3 fruit fly cellular contexts compared by ENCODE assay signal in the genomic region with DNA sequence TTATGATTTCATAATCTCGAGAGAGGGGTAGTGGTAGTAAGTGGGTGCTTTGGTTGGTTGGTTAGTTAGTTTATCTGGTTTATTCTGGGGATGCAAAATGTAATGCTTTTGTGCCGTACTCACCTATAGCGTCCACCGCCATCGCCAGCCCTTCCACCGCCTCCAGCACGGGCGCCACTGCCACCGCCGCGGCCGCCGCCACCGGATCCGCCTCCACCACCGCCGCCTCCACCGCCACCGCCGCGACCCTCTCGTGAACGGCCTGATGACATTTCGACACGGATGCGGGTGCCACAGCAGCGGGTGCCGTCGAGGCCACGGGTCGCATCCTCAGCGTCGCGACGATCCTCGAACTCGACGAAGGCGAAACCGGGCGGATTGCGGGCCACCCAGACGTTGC.
A peak's percentile ranks its signal among the peaks of the same experiment; 100 is the strongest.
TF ChIP-seq lines count a peak whose summit lies in the region.

No protein-coding gene starts in this region.

- TF ChIP-seq CTCF in whole organism, embryonic (GFP tag; optimal IDR thresholded peaks at IDR 0.05; lab: Kevin White, UChicago), result no peak

TF ChIP-seq in whole organism, adult, 20 proteins besides CTCF, POLR2A, EP300 and RAD21:
- TF ChIP-seq CG33017 (tag; optimal IDR thresholded peaks at IDR 0.05; lab: Kevin White, UChicago) (no peak), bab1 (GFP tag; optimal IDR thresholded peaks at IDR 0.05; lab: Kevin White, UChicago) (no peak), tj (GFP tag; optimal IDR thresholded peaks at IDR 0.05; lab: Kevin White, UChicago) (peak; percentile 3), pad (GFP tag; optimal IDR thresholded peaks at IDR 0.05; lab: Kevin White, UChicago) (peak; percentile 28), cnc (optimal IDR thresholded peaks at IDR 0.05; lab: Kevin White, UChicago) (no peak)

TF ChIP-seq in whole organism, embryonic, 481 proteins besides CTCF, POLR2A, EP300 and RAD21:
- TF ChIP-seq twi (tag; optimal IDR thresholded peaks at IDR 0.05; lab: Kevin White, UChicago) (no peak), pb (GFP tag; optimal IDR thresholded peaks at IDR 0.05; lab: Kevin White, UChicago) (no peak), cg (GFP tag; optimal IDR thresholded peaks at IDR 0.05; lab: Kevin White, UChicago) (peak; percentile 28), Dfd (GFP tag; optimal IDR thresholded peaks at IDR 0.05; lab: Kevin White, UChicago) (peak in 1 of 2 experiments; percentile 57), MBD-R2 (GFP tag; IDR thresholded peaks at IDR 0.05; lab: Robert Waterston, UW) (0 out of 2 replicates have a peak, but pooled peaks have one; percentile 3)

TF ChIP-seq in whole organism, wandering third instar larva, 38 proteins besides CTCF, POLR2A, EP300 and RAD21:
- TF ChIP-seq Hnf4 (GFP tag; optimal IDR thresholded peaks at IDR 0.05; lab: Kevin White, UChicago) (no peak), CG9705 (GFP tag; optimal IDR thresholded peaks at IDR 0.05; lab: Kevin White, UChicago) (no peak), Rel (GFP tag; optimal IDR thresholded peaks at IDR 0.05; lab: Kevin White, UChicago) (no peak), Rel (tag; optimal IDR thresholded peaks at IDR 0.05; lab: Kevin White, UChicago) (no peak), OdsH (GFP tag; optimal IDR thresholded peaks at IDR 0.05; lab: Kevin White, UChicago) (no peak), woc (GFP tag; optimal IDR thresholded peaks at IDR 0.05; lab: Kevin White, UChicago) (no peak), Dfd (GFP tag; optimal IDR thresholded peaks at IDR 0.05; lab: Kevin White, UChicago) (peak; percentile 90)
